Worm (Caenorhabditis elegans): ENCODE results near the gene smc-3.

smc-3 gene

DNA sequence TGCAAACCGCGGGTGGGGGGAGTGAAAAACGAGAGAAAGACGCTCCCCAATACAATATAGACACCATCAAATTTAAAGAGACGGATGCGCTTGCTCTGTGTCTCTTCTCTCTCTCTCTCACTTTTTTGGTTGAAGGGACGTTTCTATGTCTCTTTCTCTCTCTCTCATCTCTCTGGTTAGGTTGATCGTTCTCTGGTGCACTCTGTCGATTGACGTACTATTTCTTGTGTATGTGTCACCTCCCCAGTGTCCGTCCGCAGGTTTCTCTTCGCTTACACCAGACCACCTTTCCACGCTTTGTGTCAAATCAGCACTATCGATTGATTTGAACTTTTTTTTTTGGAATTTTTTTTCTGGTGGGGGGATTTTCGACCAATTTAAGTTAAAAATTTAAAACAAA is 47.3 kb upstream of the smc-3 start (continued):
- TF ChIP-seq unc-62 (GFP tag; optimal IDR thresholded peaks at IDR 0.05), result peak; percentile 45
- peak; percentile 69 for TF ChIP-seq ZK185.1 (tag; optimal IDR thresholded peaks at IDR 0.05; ENCODE audit: poor library complexity, severe bottlenecking)
- peak; percentile 70; the same call in 1 of the 2 replicates for TF ChIP-seq B0336.3 (GFP tag; IDR thresholded peaks at IDR 0.05)
- no peak for TF ChIP-seq ztf-25 (GFP tag; IDR thresholded peaks at IDR 0.05)
- TF ChIP-seq madf-6 (GFP tag; IDR thresholded peaks at IDR 0.05), result no peak
- TF ChIP-seq snpc-1.1 (tag; optimal IDR thresholded peaks at IDR 0.05; ENCODE audit: insufficient read depth), result no peak
- peak; percentile 42 for TF ChIP-seq atf-7 (tag; optimal IDR thresholded peaks at IDR 0.05)
- 0 out of 2 replicates have a peak, but pooled peaks have one; percentile 34 for TF ChIP-seq Y56A3A.18 (GFP tag; IDR thresholded peaks at IDR 0.05)
- peak; percentile 41 for TF ChIP-seq attf-5 (GFP tag; optimal IDR thresholded peaks at IDR 0.05)
- no peak for TF ChIP-seq snpc-4 (GFP tag; optimal IDR thresholded peaks at IDR 0.05)
- TF ChIP-seq snpc-4 (tag; optimal IDR thresholded peaks at IDR 0.05), result peak; percentile 26 to 69 (median 48)
- no peak for TF ChIP-seq F57C9.4 (tag; optimal IDR thresholded peaks at IDR 0.05)

DNA sequence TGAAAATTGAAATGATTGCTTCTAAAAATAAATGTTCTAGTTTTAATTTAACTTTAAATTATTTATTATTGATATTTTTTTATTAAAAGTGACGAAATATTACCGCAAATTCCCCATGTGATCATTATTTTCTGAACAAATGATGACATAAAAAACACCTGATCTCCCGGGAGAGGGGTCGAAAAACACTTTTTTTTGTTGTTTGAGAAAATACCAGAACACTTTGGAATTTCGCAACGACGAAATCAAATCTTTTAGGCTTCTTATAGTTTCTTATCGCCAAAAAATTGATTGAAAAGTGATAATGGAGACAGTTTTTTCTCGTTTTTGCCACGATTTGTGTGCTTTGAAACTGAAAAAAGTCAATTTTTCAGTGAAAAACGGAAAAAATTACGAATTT is 46.4 kb upstream of the smc-3 start:
- TF ChIP-seq F39B2.1 (GFP tag; IDR thresholded peaks at IDR 0.05) (no peak), xnd-1 (tag; optimal IDR thresholded peaks at IDR 0.05) (no peak), hsf-1 (GFP tag; IDR thresholded peaks at IDR 0.05) (peak; percentile 53; the same call in 1 of the 2 replicates), mel-28 (tag; optimal IDR thresholded peaks at IDR 0.05; ENCODE audit: borderline replicate concordance) (no peak), attf-5 (GFP tag; optimal IDR thresholded peaks at IDR 0.05) (peak; percentile 25), nhr-80 (tag; optimal IDR thresholded peaks at IDR 0.05) (peak; percentile 15), hmg-20 (GFP tag; IDR thresholded peaks at IDR 0.05) (no peak), aptf-3 (GFP tag; IDR thresholded peaks at IDR 0.05) (no peak), madf-8 (GFP tag; conservative IDR thresholded peaks at IDR 0.05) (no peak), ztf-18 (tag; optimal IDR thresholded peaks at IDR 0.05) (no peak), let-526 (GFP tag; IDR thresholded peaks at IDR 0.05) (no peak), mcd-1 (GFP tag; IDR thresholded peaks at IDR 0.05) (no peak), cebp-1 (GFP tag; IDR thresholded peaks at IDR 0.05) (peak; percentile 94), cebp-1 (tag; optimal IDR thresholded peaks at IDR 0.05) (peak; percentile 96), athp-1 (tag; optimal IDR thresholded peaks at IDR 0.05) (no peak), snpc-1.3 (tag; optimal IDR thresholded peaks at IDR 0.05; ENCODE audit: insufficient read depth) (no peak), nfya-1 (tag; optimal IDR thresholded peaks at IDR 0.05; ENCODE audit: borderline replicate concordance, insufficient read depth) (no peak), ztf-25 (GFP tag; IDR thresholded peaks at IDR 0.05) (no peak), tlf-1 (GFP tag; optimal IDR thresholded peaks at IDR 0.05) (no peak), B0261.1 (tag; optimal IDR thresholded peaks at IDR 0.05) (no peak), F33H1.4 (GFP tag; IDR thresholded peaks at IDR 0.05) (no peak), ztf-6 (GFP tag; IDR thresholded peaks at IDR 0.05) (no peak), lin-40 (tag; optimal IDR thresholded peaks at IDR 0.05) (no peak), fkh-3 (tag; optimal IDR thresholded peaks at IDR 0.05) (no peak), B0019.2 (GFP tag; conservative IDR thresholded peaks at IDR 0.05) (no peak), ztf-26 (tag; optimal IDR thresholded peaks at IDR 0.05) (no peak), mes-4 (tag; optimal IDR thresholded peaks at IDR 0.05) (no peak)

DNA sequence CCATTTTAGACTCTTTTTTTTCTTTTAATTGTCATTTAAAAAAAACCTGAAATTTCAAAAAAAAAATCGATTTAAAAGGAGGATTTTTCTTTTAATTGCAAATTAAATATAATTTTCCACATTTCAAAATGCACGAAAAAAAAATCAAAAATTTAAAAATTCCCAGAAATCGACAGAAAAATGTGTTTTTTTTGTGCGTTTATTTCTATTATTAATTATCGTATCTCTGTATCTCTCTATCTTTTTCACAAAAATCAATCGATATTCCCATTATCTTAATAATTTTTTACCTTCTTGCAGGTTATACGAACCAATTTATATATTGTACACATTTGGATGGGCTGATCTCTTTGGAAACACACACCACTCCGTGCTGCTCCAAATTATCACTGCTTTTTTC is 45.9 kb upstream of the smc-3 start, which contains the start of gene rsks-1:
Gene rsks-1 (plus strand): TSS at position 301 of the 400 bp plus-strand sequence.
- TF ChIP-seq fkh-3 (tag; optimal IDR thresholded peaks at IDR 0.05) (no peak), lag-1 (GFP tag; IDR thresholded peaks at IDR 0.05) (no peak), attf-5 (GFP tag; optimal IDR thresholded peaks at IDR 0.05) (no peak), egrh-3 (GFP tag; IDR thresholded peaks at IDR 0.05) (no peak)
